Worm (Caenorhabditis elegans) whole organism, L4 larva: ENCODE data around the gene srbc-82.

Source experiments
- ZK546.5 ChIP-seq, 2 experiments: sonication (generic microtip); optimal IDR thresholded peaks; 2 replicates each; lab custom pipeline; 2017; ENCODE audit warnings: missing biosample characterization in 2 of 2, missing genetic modification characterization in 2 of 2
- hmg-1.1 ChIP-seq: fragments of 200-800 bp; sonication (Bioruptor generic); IDR thresholded peaks from 2 replicates; pipeline ENCODE4 v1.3.6; 2022; ENCODE audit warnings: missing genetic modification reagents, missing genetic modification characterization, missing compliant biosample characterization
- nhr-11 ChIP-seq: fragments of 150-350 bp; optimal IDR thresholded peaks from 2 replicates; lab custom pipeline; 2014; ENCODE audit warnings: missing biosample characterization, missing genetic modification characterization
- nhr-237 ChIP-seq: sonication (generic microtip); optimal IDR thresholded peaks from 2 replicates; lab custom pipeline; 2017; ENCODE audit warnings: missing biosample characterization, missing genetic modification characterization
- set-16 ChIP-seq: fragments of 200-800 bp; sonication (Bioruptor generic); IDR thresholded peaks from 2 replicates; pipeline ENCODE4 v1.3.6; 2022; ENCODE audit warnings: missing genetic modification reagents, missing genetic modification characterization, missing compliant biosample characterization
- unc-62 ChIP-seq, 3 experiments: fragments of 150-350 bp in 1 of 3; sonication (generic microtip); optimal IDR thresholded peaks in 2 of 3; peaks in 1 of 3; 1 replicate in 1 of 3; 2 replicates in 2 of 3; lab custom pipeline; 2014 to 2017; ENCODE audit warnings: missing biosample characterization in 3 of 3, missing genetic modification characterization in 3 of 3, missing genetic modification reagents in 3 of 3, missing genotype in 1 of 3

DNA sequence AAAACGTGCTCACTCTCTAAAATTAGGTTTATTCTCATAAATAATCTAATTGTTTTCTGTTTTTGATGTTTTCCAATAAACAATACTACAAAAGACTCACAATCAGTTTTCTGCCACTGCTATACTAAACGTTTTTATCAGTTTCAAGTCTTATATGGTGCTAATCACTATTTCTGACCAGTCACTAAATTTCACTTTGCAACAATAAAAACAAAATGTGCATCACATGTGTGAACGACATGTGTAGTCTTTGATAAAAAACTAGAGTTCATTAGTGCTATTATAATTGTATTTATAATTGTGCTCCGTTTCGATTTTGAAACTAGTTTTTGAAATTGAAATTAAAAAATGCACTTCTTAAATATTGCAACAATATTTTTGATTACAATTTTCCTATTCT, 22.5 kb upstream of the srbc-82 start, which contains the start of gene cyp-37B1:
- no peak for TF ChIP-seq set-16 (GFP tag; lab: Robert Waterston, UW)
- no peak for TF ChIP-seq unc-62 (GFP tag; optimal IDR thresholded peaks at IDR 0.05 in 1 of 2; lab: Kevin White, UChicago)
- TF ChIP-seq unc-62 (tag; optimal IDR thresholded peaks at IDR 0.05; lab: Kevin White, UChicago) = no peak
- no peak for TF ChIP-seq nhr-237
- TF ChIP-seq hmg-1.1 (GFP tag; lab: Robert Waterston, UW) = no peak
- no peak for TF ChIP-seq nhr-11 (tag; lab: Kevin White, UChicago)
- no peak for TF ChIP-seq ZK546.5 (tag; optimal IDR thresholded peaks at IDR 0.05; lab: Kevin White, UChicago)
